Worm (Caenorhabditis elegans) whole organism, young adult: ENCODE measurements around the gene Y43F8B.1.

Experiments used
- B0261.1 ChIP-seq: sonication (generic microtip); optimal IDR thresholded peaks from 2 replicates; lab custom pipeline; 2016; ENCODE audit warnings: mild to moderate bottlenecking, missing genetic modification characterization, moderate library complexity, missing compliant biosample characterization
- C06A6.2 ChIP-seq: fragments of 200-800 bp; sonication (Bioruptor generic); conservative IDR thresholded peaks from 2 replicates; pipeline ENCODE4 v1.3.6; 2022; ENCODE audit warnings: missing genetic modification characterization, missing compliant biosample characterization
- F22D6.2 ChIP-seq: sonication (generic microtip); optimal IDR thresholded peaks from 2 replicates; lab custom pipeline; 2016; ENCODE audit warnings: mild to moderate bottlenecking, missing genetic modification characterization, missing compliant biosample characterization
- F23B12.7 ChIP-seq: sonication (generic microtip); optimal IDR thresholded peaks from 2 replicates; lab custom pipeline; 2017; ENCODE audit warnings: missing genetic modification characterization, mild to moderate bottlenecking, missing compliant biosample characterization, antibody characterized with exemption, moderate library complexity; ENCODE audit not compliant: insufficient read depth
- F55B11.4 ChIP-seq: sonication (generic microtip); optimal IDR thresholded peaks from 2 replicates; lab custom pipeline; 2016; ENCODE audit warnings: missing compliant biosample characterization, missing genetic modification characterization, borderline replicate concordance; ENCODE audit not compliant: insufficient read depth
- Y56A3A.18 ChIP-seq: fragments of 200-800 bp; sonication (Bioruptor generic); IDR thresholded peaks from 2 replicates; pipeline ENCODE4 v1.3.6; 2022; ENCODE audit warnings: missing genetic modification reagents, missing genetic modification characterization, missing compliant biosample characterization
- Y95B8A.8 ChIP-seq: fragments of 200-800 bp; sonication (Bioruptor generic); IDR thresholded peaks from 2 replicates; pipeline ENCODE4 v1.3.6; 2022; ENCODE audit warnings: missing genetic modification reagents, missing genetic modification characterization, missing compliant biosample characterization
- akir-1 ChIP-seq: fragments of 200-800 bp; sonication (Bioruptor generic); optimal IDR thresholded peaks from 2 replicates; lab custom pipeline; 2018; ENCODE audit warnings: mild to moderate bottlenecking, missing genetic modification characterization, moderate library complexity, missing compliant biosample characterization
- aptf-2 ChIP-seq: fragments of 200-800 bp; sonication (Bioruptor generic); conservative IDR thresholded peaks from 2 replicates; pipeline ENCODE4 v1.3.6; 2022; ENCODE audit warnings: missing genetic modification reagents, missing genetic modification characterization, missing compliant biosample characterization
- atf-7 ChIP-seq: sonication (generic microtip); optimal IDR thresholded peaks from 2 replicates; lab custom pipeline; 2017; ENCODE audit warnings: mild to moderate bottlenecking, missing genetic modification characterization, missing compliant biosample characterization
- athp-1 ChIP-seq: sonication (generic microtip); optimal IDR thresholded peaks from 2 replicates; lab custom pipeline; 2017; ENCODE audit warnings: mild to moderate bottlenecking, missing genetic modification characterization, missing compliant biosample characterization
- ccch-3 ChIP-seq: fragments of 200-800 bp; sonication (Bioruptor generic); optimal IDR thresholded peaks from 2 replicates; lab custom pipeline; 2018; ENCODE audit warnings: mild to moderate bottlenecking, missing genetic modification characterization, missing compliant biosample characterization
- ceh-91 ChIP-seq: fragments of 200-800 bp; sonication (Bioruptor generic); IDR thresholded peaks from 2 replicates; pipeline ENCODE4 v1.3.6; 2022; ENCODE audit warnings: missing genetic modification reagents, missing genetic modification characterization, missing compliant biosample characterization
- die-1 ChIP-seq: sonication (generic microtip); optimal IDR thresholded peaks from 2 replicates; lab custom pipeline; 2016; ENCODE audit warnings: missing genotype, mild to moderate bottlenecking, missing genetic modification characterization, missing compliant biosample characterization
- dox-1 ChIP-seq: fragments of 200-800 bp; sonication (Bioruptor generic); IDR thresholded peaks from 2 replicates; pipeline ENCODE4 v1.3.6; 2022; ENCODE audit warnings: missing genetic modification reagents, missing genetic modification characterization, missing compliant biosample characterization
- dpff-1 ChIP-seq: sonication (generic microtip); optimal IDR thresholded peaks from 2 replicates; lab custom pipeline; 2017; ENCODE audit warnings: mild to moderate bottlenecking, missing genetic modification characterization, missing compliant biosample characterization
- dpl-1 ChIP-seq: fragments of 150-350 bp; optimal IDR thresholded peaks from 2 replicates; lab custom pipeline; 2014; ENCODE audit warnings: missing biosample characterization, missing genetic modification reagents, missing genetic modification characterization
- egl-18 ChIP-seq: fragments of 200-800 bp; sonication (Bioruptor generic); IDR thresholded peaks from 2 replicates; pipeline ENCODE4 v1.3.6; 2022; ENCODE audit warnings: missing genetic modification reagents, missing genetic modification characterization, missing compliant biosample characterization
- ets-4 ChIP-seq: fragments of 200-800 bp; sonication (Bioruptor generic); optimal IDR thresholded peaks from 2 replicates; lab custom pipeline; 2018; ENCODE audit warnings: mild to moderate bottlenecking, missing genetic modification characterization, missing compliant biosample characterization
- gei-17 ChIP-seq: fragments of 200-800 bp; sonication (Bioruptor generic); optimal IDR thresholded peaks from 2 replicates; lab custom pipeline; 2018; ENCODE audit warnings: mild to moderate bottlenecking, missing genetic modification characterization, missing compliant biosample characterization
- hlh-12 ChIP-seq: sonication (generic microtip); optimal IDR thresholded peaks from 2 replicates; lab custom pipeline; 2016; ENCODE audit warnings: missing genetic modification characterization, missing compliant biosample characterization
- hmg-1.2 ChIP-seq: fragments of 200-800 bp; sonication (Bioruptor generic); IDR thresholded peaks from 2 replicates; pipeline ENCODE4 v1.3.6; 2022; ENCODE audit warnings: missing genetic modification reagents, missing genetic modification characterization, missing compliant biosample characterization
- lag-1 ChIP-seq: fragments of 200-800 bp; sonication (Bioruptor generic); IDR thresholded peaks from 2 replicates; pipeline ENCODE4 v1.3.6; 2022; ENCODE audit warnings: missing genetic modification reagents, missing genetic modification characterization, missing compliant biosample characterization
- madf-3 ChIP-seq: fragments of 200-800 bp; sonication (Bioruptor generic); IDR thresholded peaks from 2 replicates; pipeline ENCODE4 v1.3.6; 2022; ENCODE audit warnings: missing genetic modification reagents, missing genetic modification characterization, missing compliant biosample characterization
- mcd-1 ChIP-seq: fragments of 200-800 bp; sonication (Bioruptor generic); IDR thresholded peaks from 2 replicates; pipeline ENCODE4 v1.3.6; 2022; ENCODE audit warnings: missing genetic modification reagents, missing genetic modification characterization, missing compliant biosample characterization
- mel-28 ChIP-seq: sonication (generic microtip); optimal IDR thresholded peaks from 2 replicates; lab custom pipeline; 2016; ENCODE audit warnings: borderline replicate concordance, mild to moderate bottlenecking, missing genetic modification characterization, missing compliant biosample characterization
- nfya-1 ChIP-seq: sonication (generic microtip); optimal IDR thresholded peaks from 2 replicates; lab custom pipeline; 2017; ENCODE audit warnings: antibody characterized with exemption, missing compliant biosample characterization, missing genetic modification characterization, borderline replicate concordance; ENCODE audit not compliant: insufficient read depth
- nfya-2 ChIP-seq: fragments of 200-800 bp; sonication (Bioruptor generic); IDR thresholded peaks from 2 replicates; pipeline ENCODE4 v1.3.6; 2022; ENCODE audit warnings: missing genetic modification reagents, missing genetic modification characterization, missing compliant biosample characterization
- nfyb-1 ChIP-seq: fragments of 200-800 bp; sonication (Bioruptor generic); IDR thresholded peaks from 2 replicates; pipeline ENCODE4 v1.3.6; 2022; ENCODE audit warnings: missing genetic modification reagents, missing genetic modification characterization, missing compliant biosample characterization
- nhr-80 ChIP-seq: sonication (generic microtip); optimal IDR thresholded peaks from 2 replicates; lab custom pipeline; 2016; ENCODE audit warnings: missing genetic modification characterization, missing compliant biosample characterization
- nhr-90 ChIP-seq: sonication (generic microtip); optimal IDR thresholded peaks from 2 replicates; lab custom pipeline; 2016; ENCODE audit warnings: missing genotype, mild to moderate bottlenecking, missing genetic modification characterization, missing compliant biosample characterization
- rcor-1 ChIP-seq: fragments of 200-800 bp; sonication (Bioruptor generic); IDR thresholded peaks from 2 replicates; pipeline ENCODE4 v1.3.6; 2022; ENCODE audit warnings: missing genetic modification reagents, missing genetic modification characterization, missing compliant biosample characterization
- rec-8 ChIP-seq, 2 experiments: sonication (generic microtip); optimal IDR thresholded peaks; 2 replicates each; lab custom pipeline; 2016; ENCODE audit warnings: mild to moderate bottlenecking in 2 of 2, missing genetic modification characterization in 2 of 2, missing genetic modification reagents in 2 of 2, missing genotype in 2 of 2, missing biosample characterization in 1 of 2, missing compliant biosample characterization in 1 of 2, moderate library complexity in 1 of 2
- repo-1 ChIP-seq: sonication (generic microtip); optimal IDR thresholded peaks from 2 replicates; lab custom pipeline; 2017; ENCODE audit warnings: mild to moderate bottlenecking, missing genetic modification characterization, missing compliant biosample characterization
- rpc-1 ChIP-seq, 2 experiments: fragments of 150-350 bp in 1 of 2; sonication (generic microtip) in 1 of 2; optimal IDR thresholded peaks; 2 replicates each; lab custom pipeline; 2014 to 2018; ENCODE audit warnings: missing biosample characterization in 1 of 2, missing genetic modification characterization in 1 of 2, missing genetic modification reagents in 1 of 2, missing genotype in 1 of 2
- sdz-38 ChIP-seq: sonication (generic microtip); optimal IDR thresholded peaks from 2 replicates; lab custom pipeline; 2016; ENCODE audit warnings: missing genotype, missing genetic modification characterization, missing compliant biosample characterization
- sea-2 ChIP-seq: fragments of 200-800 bp; sonication (Bioruptor generic); IDR thresholded peaks from 2 replicates; pipeline ENCODE4 v1.3.6; 2022; ENCODE audit warnings: missing genetic modification characterization, missing compliant biosample characterization
- snpc-1.1 ChIP-seq: sonication (generic microtip); optimal IDR thresholded peaks from 2 replicates; lab custom pipeline; 2017; ENCODE audit warnings: missing genetic modification characterization, mild to moderate bottlenecking, missing compliant biosample characterization, antibody characterized with exemption, moderate library complexity, missing genotype, missing genetic modification reagents; ENCODE audit not compliant: insufficient read depth
- sptf-2 ChIP-seq: fragments of 200-800 bp; sonication (Bioruptor generic); optimal IDR thresholded peaks from 2 replicates; lab custom pipeline; 2018; ENCODE audit warnings: mild to moderate bottlenecking, missing genetic modification characterization, missing compliant biosample characterization
- zfh-2 ChIP-seq: fragments of 200-800 bp; sonication (Bioruptor generic); conservative IDR thresholded peaks from 2 replicates; pipeline ENCODE4 v1.3.6; 2022; ENCODE audit warnings: missing genetic modification reagents, missing genetic modification characterization, missing compliant biosample characterization
- zim-3 ChIP-seq: sonication (generic microtip); optimal IDR thresholded peaks from 2 replicates; lab custom pipeline; 2017; ENCODE audit warnings: mild to moderate bottlenecking, missing genetic modification characterization, moderate library complexity, missing compliant biosample characterization
- ztf-22 ChIP-seq: fragments of 200-800 bp; sonication (Bioruptor generic); optimal IDR thresholded peaks from 2 replicates; lab custom pipeline; 2018; ENCODE audit warnings: mild to moderate bottlenecking, missing genetic modification characterization, moderate library complexity, missing compliant biosample characterization
- ztf-26 ChIP-seq: sonication (generic microtip); optimal IDR thresholded peaks from 2 replicates; lab custom pipeline; 2017; ENCODE audit warnings: missing genetic modification characterization, missing compliant biosample characterization
- ztf-28 ChIP-seq: fragments of 200-800 bp; sonication (Bioruptor generic); IDR thresholded peaks from 2 replicates; pipeline ENCODE4 v1.3.6; 2022; ENCODE audit warnings: missing genetic modification reagents, missing genetic modification characterization, missing compliant biosample characterization
- ztf-3 ChIP-seq: fragments of 200-800 bp; sonication (Bioruptor generic); optimal IDR thresholded peaks from 2 replicates; lab custom pipeline; 2018; ENCODE audit warnings: mild to moderate bottlenecking, missing genetic modification characterization, missing compliant biosample characterization

Gene Y43F8B.1

DNA sequence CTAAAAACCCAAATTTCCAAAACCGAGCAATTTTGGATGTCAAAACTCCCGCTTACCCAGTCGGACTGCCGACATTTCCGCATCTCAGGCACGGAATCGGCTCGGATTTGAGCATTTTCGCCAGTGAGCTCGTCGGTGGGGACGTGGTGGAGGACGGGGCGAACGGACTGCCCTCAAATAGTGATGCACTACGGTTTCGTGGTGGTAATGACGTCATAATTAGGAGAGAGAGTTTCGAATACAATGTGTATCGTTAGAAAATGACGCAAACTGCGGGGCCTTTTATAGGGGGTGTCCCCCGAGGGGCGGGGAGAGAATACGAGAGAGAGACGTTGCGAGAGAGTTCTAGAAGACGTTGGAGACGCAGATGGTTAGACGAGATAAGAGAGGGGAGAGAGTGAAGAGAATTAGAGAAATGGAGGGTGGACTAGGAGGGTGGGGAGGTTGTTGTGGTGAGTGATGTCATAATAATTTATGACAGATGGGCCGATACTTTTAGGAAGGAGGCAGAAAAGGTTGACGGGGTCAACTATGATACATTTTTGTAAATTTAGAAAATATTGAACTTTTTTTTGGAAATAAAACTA is 23.4 kb downstream of the Y43F8B.1 start (continued):
- TF ChIP-seq F23B12.7 (no peak), ztf-3 (peak; percentile 84), ztf-28 (GFP tag; lab: Robert Waterston, UW) (no peak), mel-28 (tag; lab: Kevin White, UChicago) (peak; percentile 37), C06A6.2 (GFP tag; lab: Robert Waterston, UW) (peak; percentile 90), nfyb-1 (GFP tag; lab: Robert Waterston, UW) (peak; percentile 94), ets-4 (GFP tag; lab: Kevin White, UChicago) (peak; percentile 45), repo-1 (peak; percentile 66), zfh-2 (peak; percentile 95), nfya-1 (no peak), nfya-2 (GFP tag; lab: Robert Waterston, UW) (no peak), hlh-12 (tag; lab: Kevin White, UChicago) (no peak), sea-2 (GFP tag; lab: Robert Waterston, UW) (0 out of 2 replicates have a peak, but pooled peaks have one; percentile 42), sptf-2 (GFP tag; lab: Kevin White, UChicago) (no peak), dpff-1 (tag; lab: Kevin White, UChicago) (no peak), snpc-1.1 (tag; lab: Kevin White, UChicago) (no peak), zim-3 (tag; lab: Kevin White, UChicago) (peak; percentile 70), die-1 (tag; lab: Kevin White, UChicago) (peak; percentile 44), dpl-1 (no peak), nhr-80 (tag; lab: Kevin White, UChicago) (peak; percentile 41), F55B11.4 (tag; lab: Kevin White, UChicago) (no peak), rec-8 (tag; optimal IDR thresholded peaks at IDR 0.05; lab: Kevin White, UChicago) (no peak), lag-1 (no peak), mcd-1 (GFP tag; lab: Robert Waterston, UW) (peak; percentile 70; the same call in 1 of the 2 replicates), Y95B8A.8 (GFP tag; lab: Robert Waterston, UW) (no peak), F22D6.2 (tag; lab: Kevin White, UChicago) (peak; percentile 0), atf-7 (tag; lab: Kevin White, UChicago) (peak; percentile 100), athp-1 (tag; lab: Kevin White, UChicago) (peak; percentile 28), B0261.1 (tag; lab: Kevin White, UChicago) (peak; percentile 18), aptf-2 (GFP tag; lab: Robert Waterston, UW) (no peak), sdz-38 (tag; lab: Kevin White, UChicago) (no peak), Y56A3A.18 (GFP tag; lab: Robert Waterston, UW) (0 out of 2 replicates have a peak, but pooled peaks have one; percentile 72), ccch-3 (no peak), ztf-26 (peak; percentile 96), gei-17 (peak; percentile 82)

ce11 chrV:19521351-19522278 is 24.4 kb downstream of the Y43F8B.1 start:
- peak; percentile 26 for TF ChIP-seq nhr-90 (tag; lab: Kevin White, UChicago)
- TF ChIP-seq ceh-91 (GFP tag; lab: Robert Waterston, UW): no peak
- peak; percentile 24 for TF ChIP-seq gei-17
- TF ChIP-seq nfyb-1 (GFP tag; lab: Robert Waterston, UW): 0 out of 2 replicates have a peak, but pooled peaks have one; percentile 53
- TF ChIP-seq Y56A3A.18 (GFP tag; lab: Robert Waterston, UW): no peak
- TF ChIP-seq egl-18 (GFP tag; lab: Robert Waterston, UW): no peak
- no peak for TF ChIP-seq akir-1 (GFP tag; lab: Kevin White, UChicago)
- TF ChIP-seq rpc-1 (optimal IDR thresholded peaks at IDR 0.05; lab: Kevin White, UChicago): peak; percentile 37
- TF ChIP-seq rpc-1 (tag; optimal IDR thresholded peaks at IDR 0.05; lab: Kevin White, UChicago): peak; percentile 67
- TF ChIP-seq lag-1: no peak
- no peak for TF ChIP-seq madf-3 (GFP tag; lab: Robert Waterston, UW)
- no peak for TF ChIP-seq ztf-22 (GFP tag; lab: Kevin White, UChicago)
- no peak for TF ChIP-seq F23B12.7
- TF ChIP-seq dox-1 (GFP tag; lab: Robert Waterston, UW): no peak; the same call in 1 of the 2 replicates
- TF ChIP-seq hmg-1.2 (GFP tag; lab: Robert Waterston, UW): peak; percentile 34; the same call in 1 of the 2 replicates
- TF ChIP-seq rcor-1 (GFP tag; lab: Robert Waterston, UW): peak; percentile 47; the same call in 1 of the 2 replicates
